1 fruit fly cellular context compared by ENCODE assay signal in the genomic region with DNA sequence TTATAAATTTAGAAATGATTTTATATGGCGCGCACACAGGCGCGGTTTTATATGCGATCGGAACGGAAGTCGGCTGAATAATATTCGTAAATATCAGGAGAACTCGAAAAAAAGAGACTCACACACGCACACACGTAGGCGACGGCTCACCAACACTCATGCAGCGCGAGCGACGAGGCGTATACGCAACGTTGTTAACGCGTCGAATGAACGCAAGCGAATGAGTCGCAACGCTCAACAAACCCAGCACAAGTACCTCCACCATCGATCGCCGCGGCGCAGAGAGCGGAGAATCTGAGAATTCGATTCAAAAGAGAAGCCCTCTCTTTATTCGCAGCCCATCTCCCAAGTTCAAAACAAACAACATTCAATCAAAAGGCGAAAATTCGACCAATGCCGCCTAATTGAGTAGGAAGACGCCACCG.
TF ChIP-seq lines count a peak whose summit lies in the region.

No protein-coding gene starts in this region.

TF ChIP-seq in whole organism, embryonic, 481 proteins besides CTCF, POLR2A, EP300 and RAD21 (continued from another document and continues in another):
- TF ChIP-seq CG11456 (GFP tag; IDR thresholded peaks at IDR 0.05; lab: Robert Waterston, UW) (no peak; the same call in 2 of the 3 replicates), rib (GFP tag; IDR thresholded peaks at IDR 0.05; lab: Robert Waterston, UW) (peak; percentile 88; the same call in 1 of the 2 replicates), Lhr (GFP tag; optimal IDR thresholded peaks at IDR 0.05; lab: Kevin White, UChicago) (no peak), zfh1 (GFP tag; IDR thresholded peaks at IDR 0.05; lab: Robert Waterston, UW) (peak; percentile 71), lbe (GFP tag; optimal IDR thresholded peaks at IDR 0.05; lab: Kevin White, UChicago) (peak; percentile 47), CG14860 (GFP tag; IDR thresholded peaks at IDR 0.05; lab: Robert Waterston, UW; ENCODE audit: partially characterized antibody) (0 out of 3 replicates have a peak, but pooled peaks have one; percentile 38), CG7839 (tag; optimal IDR thresholded peaks at IDR 0.05; lab: Kevin White, UChicago) (peak; percentile 15), CG10366 (GFP tag; IDR thresholded peaks at IDR 0.05; lab: Robert Waterston, UW) (no peak), CG13424 (tag; optimal IDR thresholded peaks at IDR 0.05; lab: Kevin White, UChicago) (no peak), Mad (GFP tag; optimal IDR thresholded peaks at IDR 0.05; lab: Kevin White, UChicago) (peak; percentile 24), NfI (GFP tag; optimal IDR thresholded peaks at IDR 0.05; lab: Kevin White, UChicago) (peak; percentile 7), CG18764 (GFP tag; optimal IDR thresholded peaks at IDR 0.05; lab: Kevin White, UChicago) (no peak), luna (GFP tag; optimal IDR thresholded peaks at IDR 0.05; lab: Kevin White, UChicago) (peak; percentile 8), sug (tag; optimal IDR thresholded peaks at IDR 0.05; lab: Kevin White, UChicago) (peak; percentile 58), CG2712 (tag; optimal IDR thresholded peaks at IDR 0.05; lab: Kevin White, UChicago) (peak; percentile 7), CG17359 (tag; optimal IDR thresholded peaks at IDR 0.05; lab: Kevin White, UChicago) (peak; percentile 24), Hr51 (GFP tag; optimal IDR thresholded peaks at IDR 0.05; lab: Kevin White, UChicago) (peak in 1 of 2 experiments; percentile 3), gro (GFP tag; optimal IDR thresholded peaks at IDR 0.05; lab: Kevin White, UChicago) (peak; percentile 84), CG11695 (GFP tag; IDR thresholded peaks at IDR 0.05; lab: Robert Waterston, UW) (peak; percentile 47; the same call in 2 of the 3 replicates), CG6689 (GFP tag; IDR thresholded peaks at IDR 0.05; lab: Robert Waterston, UW) (no peak), CG34376 (GFP tag; optimal IDR thresholded peaks at IDR 0.05; lab: Kevin White, UChicago) (peak; percentile 87), Scr (GFP tag; IDR thresholded peaks at IDR 0.05; lab: Robert Waterston, UW; ENCODE audit: partially characterized antibody) (0 out of 2 replicates have a peak, but pooled peaks have one; percentile 21), her (GFP tag; optimal IDR thresholded peaks at IDR 0.05; lab: Kevin White, UChicago) (peak; percentile 70), wor (GFP tag; IDR thresholded peaks at IDR 0.05; lab: Robert Waterston, UW) (no peak), B-H2 (GFP tag; optimal IDR thresholded peaks at IDR 0.05; lab: Kevin White, UChicago) (peak; percentile 46), pzg (GFP tag; optimal IDR thresholded peaks at IDR 0.05; lab: Kevin White, UChicago) (peak; percentile 4), CG6175 (GFP tag; IDR thresholded peaks at IDR 0.05; lab: Robert Waterston, UW) (0 out of 3 replicates have a peak, but pooled peaks have one; percentile 63), dimm (GFP tag; IDR thresholded peaks at IDR 0.05; lab: Robert Waterston, UW) (no peak), phol (tag; optimal IDR thresholded peaks at IDR 0.05; lab: Kevin White, UChicago) (no peak), CG15601 (tag; optimal IDR thresholded peaks at IDR 0.05; lab: Kevin White, UChicago) (peak; percentile 28), HHEX (GFP tag; optimal IDR thresholded peaks at IDR 0.05; lab: Kevin White, UChicago) (peak; percentile 52), CG9437 (GFP tag; optimal IDR thresholded peaks at IDR 0.05; lab: Kevin White, UChicago) (peak; percentile 32), CG15269 (tag; optimal IDR thresholded peaks at IDR 0.05; lab: Kevin White, UChicago) (peak; percentile 57), Oaz (GFP tag; IDR thresholded peaks at IDR 0.05; lab: Robert Waterston, UW) (peak; percentile 25; the same call in 1 of the 2 replicates), Gug (GFP tag; IDR thresholded peaks at IDR 0.05; lab: Robert Waterston, UW) (0 out of 4 replicates have a peak, but pooled peaks have one; percentile 15), wdn (GFP tag; IDR thresholded peaks at IDR 0.05; lab: Robert Waterston, UW) (peak; percentile 42; the same call in 1 of the 2 replicates), unpg (GFP tag; optimal IDR thresholded peaks at IDR 0.05; lab: Kevin White, UChicago) (no peak), CG7786 (GFP tag; optimal IDR thresholded peaks at IDR 0.05; lab: Kevin White, UChicago) (no peak), CG6683 (GFP tag; optimal IDR thresholded peaks at IDR 0.05; lab: Kevin White, UChicago) (peak; percentile 8), Bdp1 (GFP tag; optimal IDR thresholded peaks at IDR 0.05; lab: Kevin White, UChicago) (no peak), CG1647 (GFP tag; optimal IDR thresholded peaks at IDR 0.05; lab: Kevin White, UChicago) (peak; percentile 1), kay (GFP tag; optimal IDR thresholded peaks at IDR 0.05; lab: Kevin White, UChicago) (peak; percentile 38), fd102C (GFP tag; optimal IDR thresholded peaks at IDR 0.05; lab: Kevin White, UChicago) (no peak), danr (GFP tag; IDR thresholded peaks at IDR 0.05; lab: Robert Waterston, UW) (no peak), sens-2 (GFP tag; IDR thresholded peaks at IDR 0.05; lab: Robert Waterston, UW) (0 out of 2 replicates have a peak, but pooled peaks have one; percentile 39), pros (GFP tag; optimal IDR thresholded peaks at IDR 0.05; lab: Kevin White, UChicago) (peak; percentile 4), BtbVII (GFP tag; optimal IDR thresholded peaks at IDR 0.05; lab: Kevin White, UChicago) (peak; percentile 75), amos (GFP tag; IDR thresholded peaks at IDR 0.05; lab: Robert Waterston, UW; ENCODE audit: partially characterized antibody) (peak; percentile 48; the same call in 1 of the 2 replicates), vfl (GFP tag; optimal IDR thresholded peaks at IDR 0.05; lab: Kevin White, UChicago) (peak; percentile 7), CG12071 (GFP tag; optimal IDR thresholded peaks at IDR 0.05; lab: Kevin White, UChicago) (peak; percentile 66), CG18599 (GFP tag; optimal IDR thresholded peaks at IDR 0.05; lab: Kevin White, UChicago) (peak; percentile 57), CG14965 (GFP tag; optimal IDR thresholded peaks at IDR 0.05; lab: Kevin White, UChicago; ENCODE audit: borderline replicate concordance) (no peak), CG17328 (GFP tag; IDR thresholded peaks at IDR 0.05; lab: Robert Waterston, UW) (peak; percentile 51; the same call in 1 of the 2 replicates), Hmx (GFP tag; optimal IDR thresholded peaks at IDR 0.05; lab: Kevin White, UChicago) (no peak), scrt (GFP tag; optimal IDR thresholded peaks at IDR 0.05; lab: Kevin White, UChicago) (peak; percentile 52), nom (GFP tag; optimal IDR thresholded peaks at IDR 0.05; lab: Kevin White, UChicago) (peak; percentile 65), Asciz (GFP tag; optimal IDR thresholded peaks at IDR 0.05; lab: Kevin White, UChicago) (peak; percentile 15), gcm (GFP tag; optimal IDR thresholded peaks at IDR 0.05; lab: Kevin White, UChicago) (no peak), CoRest (tag; optimal IDR thresholded peaks at IDR 0.05; lab: Kevin White, UChicago) (no peak), ap (GFP tag; IDR thresholded peaks at IDR 0.05; lab: Robert Waterston, UW) (no peak), CG12219 (GFP tag; optimal IDR thresholded peaks at IDR 0.05; lab: Kevin White, UChicago) (no peak), ab (GFP tag; optimal IDR thresholded peaks at IDR 0.05; lab: Kevin White, UChicago) (no peak), Fer3 (tag; optimal IDR thresholded peaks at IDR 0.05; lab: Kevin White, UChicago) (peak; percentile 51), odd (GFP tag; optimal IDR thresholded peaks at IDR 0.05; lab: Kevin White, UChicago) (peak; percentile 51), Deaf1 (tag; optimal IDR thresholded peaks at IDR 0.05; lab: Kevin White, UChicago) (peak; percentile 67), Mes4 (GFP tag; optimal IDR thresholded peaks at IDR 0.05; lab: Kevin White, UChicago) (peak; percentile 0), inv (GFP tag; IDR thresholded peaks at IDR 0.05; lab: Robert Waterston, UW; ENCODE audit: partially characterized antibody) (no peak; the same call in 1 of the 2 replicates), kni (GFP tag; optimal IDR thresholded peaks at IDR 0.05; lab: Kevin White, UChicago) (peak; percentile 1), maf-S (GFP tag; optimal IDR thresholded peaks at IDR 0.05; lab: Kevin White, UChicago) (no peak), CG3281 (GFP tag; optimal IDR thresholded peaks at IDR 0.05; lab: Kevin White, UChicago) (peak; percentile 73), schlank (tag; optimal IDR thresholded peaks at IDR 0.05; lab: Kevin White, UChicago) (no peak), CG11398 (GFP tag; optimal IDR thresholded peaks at IDR 0.05; lab: Kevin White, UChicago) (no peak), E2f2 (GFP tag; IDR thresholded peaks at IDR 0.05; lab: Robert Waterston, UW) (peak; percentile 32; the same call in 1 of the 2 replicates), CG33213 (GFP tag; optimal IDR thresholded peaks at IDR 0.05; lab: Kevin White, UChicago) (no peak), ERR (GFP tag; optimal IDR thresholded peaks at IDR 0.05; lab: Kevin White, UChicago) (peak; percentile 59), ato (GFP tag; IDR thresholded peaks at IDR 0.05; lab: Robert Waterston, UW; ENCODE audit: partially characterized antibody) (peak; percentile 36; the same call in 1 of the 2 replicates), knrl (GFP tag; IDR thresholded peaks at IDR 0.05; lab: Robert Waterston, UW; ENCODE audit: partially characterized antibody) (no peak), CG3726 (GFP tag; IDR thresholded peaks at IDR 0.05; lab: Robert Waterston, UW) (no peak), CG31365 (tag; optimal IDR thresholded peaks at IDR 0.05; lab: Kevin White, UChicago) (peak; percentile 33), CG11504 (tag; optimal IDR thresholded peaks at IDR 0.05; lab: Kevin White, UChicago) (peak; percentile 2), CG12391 (tag; optimal IDR thresholded peaks at IDR 0.05; lab: Kevin White, UChicago) (peak; percentile 17), CG8924 (tag; optimal IDR thresholded peaks at IDR 0.05; lab: Kevin White, UChicago) (peak; percentile 31), CG4730 (GFP tag; IDR thresholded peaks at IDR 0.05; lab: Robert Waterston, UW) (0 out of 2 replicates have a peak, but pooled peaks have one; percentile 37), CG2678 (tag; optimal IDR thresholded peaks at IDR 0.05; lab: Kevin White, UChicago) (peak; percentile 37), CG2199 (GFP tag; IDR thresholded peaks at IDR 0.05; lab: Robert Waterston, UW) (peak; percentile 91; the same call in 1 of the 3 replicates), CG10274 (GFP tag; optimal IDR thresholded peaks at IDR 0.05; lab: Kevin White, UChicago) (no peak), cg (GFP tag; optimal IDR thresholded peaks at IDR 0.05; lab: Kevin White, UChicago) (peak; percentile 93), kah (GFP tag; optimal IDR thresholded peaks at IDR 0.05; lab: Kevin White, UChicago) (peak; percentile 4), CG11560 (tag; IDR thresholded peaks at IDR 0.05; lab: Robert Waterston, UW) (no peak), exex (tag; optimal IDR thresholded peaks at IDR 0.05; lab: Kevin White, UChicago) (peak; percentile 75), lab (GFP tag; optimal IDR thresholded peaks at IDR 0.05; lab: Kevin White, UChicago) (peak; percentile 83), cwo (GFP tag; optimal IDR thresholded peaks at IDR 0.05; lab: Kevin White, UChicago) (peak; percentile 72), CG10565 (GFP tag; optimal IDR thresholded peaks at IDR 0.05; lab: Kevin White, UChicago) (no peak), CG15011 (GFP tag; optimal IDR thresholded peaks at IDR 0.05; lab: Kevin White, UChicago) (peak; percentile 10), eyg (GFP tag; optimal IDR thresholded peaks at IDR 0.05; lab: Kevin White, UChicago) (peak; percentile 37), oc (tag; optimal IDR thresholded peaks at IDR 0.05; lab: Kevin White, UChicago) (peak; percentile 25), CG9932 (GFP tag; IDR thresholded peaks at IDR 0.05; lab: Robert Waterston, UW) (peak; percentile 45), Meics (GFP tag; optimal IDR thresholded peaks at IDR 0.05; lab: Kevin White, UChicago) (peak; percentile 31), usp (GFP tag; optimal IDR thresholded peaks at IDR 0.05; lab: Kevin White, UChicago) (no peak), Hmr (GFP tag; optimal IDR thresholded peaks at IDR 0.05; lab: Kevin White, UChicago) (peak; percentile 81), sima (GFP tag; optimal IDR thresholded peaks at IDR 0.05; lab: Kevin White, UChicago) (no peak), gcm2 (GFP tag; optimal IDR thresholded peaks at IDR 0.05; lab: Kevin White, UChicago) (no peak), Atf3 (GFP tag; optimal IDR thresholded peaks at IDR 0.05; lab: Kevin White, UChicago) (peak; percentile 32), Dbx (GFP tag; IDR thresholded peaks at IDR 0.05; lab: Robert Waterston, UW) (peak; percentile 74; the same call in 2 of the 3 replicates), bbx (GFP tag; IDR thresholded peaks at IDR 0.05; lab: Robert Waterston, UW; ENCODE audit: partially characterized antibody) (peak; percentile 62; the same call in 1 of the 2 replicates), Stat92E (GFP tag; optimal IDR thresholded peaks at IDR 0.05; lab: Kevin White, UChicago) (peak in 1 of 3 experiments; percentile 20), sens (GFP tag; lab: Kevin White, UChicago) (peak; percentile 90), so (GFP tag; IDR thresholded peaks at IDR 0.05; lab: Robert Waterston, UW) (peak; percentile 69; the same call in 2 of the 3 replicates), peb (GFP tag; IDR thresholded peaks at IDR 0.05; lab: Robert Waterston, UW) (no peak), CG17568 (GFP tag; optimal IDR thresholded peaks at IDR 0.05; lab: Kevin White, UChicago) (no peak), jigr1 (GFP tag; IDR thresholded peaks at IDR 0.05; lab: Robert Waterston, UW) (no peak), CG6254 (GFP tag; optimal IDR thresholded peaks at IDR 0.05; lab: Kevin White, UChicago) (no peak), CG31388 (GFP tag; optimal IDR thresholded peaks at IDR 0.05; lab: Kevin White, UChicago) (no peak), CG13894 (tag; optimal IDR thresholded peaks at IDR 0.05; lab: Kevin White, UChicago) (peak; percentile 80), CG10462 (GFP tag; optimal IDR thresholded peaks at IDR 0.05; lab: Kevin White, UChicago) (no peak), CG17829 (tag; optimal IDR thresholded peaks at IDR 0.05; lab: Kevin White, UChicago) (peak; percentile 25), cas (GFP tag; IDR thresholded peaks at IDR 0.05; lab: Robert Waterston, UW) (no peak), ash1 (GFP tag; optimal IDR thresholded peaks at IDR 0.05; lab: Kevin White, UChicago) (peak; percentile 25), Trl (optimal IDR thresholded peaks at IDR 0.05; lab: Kevin White, UChicago) (peak; percentile 88 to 92), Trl (GFP tag; optimal IDR thresholded peaks at IDR 0.05; lab: Kevin White, UChicago) (peak; percentile 41), CG8290 (GFP tag; optimal IDR thresholded peaks at IDR 0.05; lab: Kevin White, UChicago) (no peak), CG8290 (tag; optimal IDR thresholded peaks at IDR 0.05; lab: Kevin White, UChicago) (peak in 1 of 2 experiments; percentile 77), btn (GFP tag; optimal IDR thresholded peaks at IDR 0.05; lab: Kevin White, UChicago) (no peak)
